Fruit fly (Drosophila melanogaster) whole organism, embryonic: ENCODE data around the gene stwl.

Source experiments
- Ada2b ChIP-seq: fragments of 200-800 bp; sonication (Bioruptor generic); IDR thresholded peaks from 2 replicates; pipeline ENCODE4 v1.3.6; 2022; ENCODE audit warnings: missing biosample characterization, missing genetic modification characterization
- BtbVII ChIP-seq: fragments of 200-800 bp; sonication (Bioruptor generic); optimal IDR thresholded peaks from 3 replicates; lab custom pipeline; 2017; ENCODE audit warnings: missing biosample characterization, mild to moderate bottlenecking, missing genetic modification characterization
- CG1024 ChIP-seq: fragments of 200-800 bp; sonication (Bioruptor generic); IDR thresholded peaks from 2 replicates; pipeline ENCODE4 v1.3.6; 2022; ENCODE audit warnings: missing biosample characterization, missing genetic modification characterization
- CG10321 ChIP-seq: fragments of 200-800 bp; sonication (Bioruptor generic); IDR thresholded peaks from 2 replicates; pipeline ENCODE4 v1.3.6; 2022; ENCODE audit warnings: missing biosample characterization, missing genetic modification characterization
- CG10565 ChIP-seq: fragments of 200-800 bp; sonication (Bioruptor generic); optimal IDR thresholded peaks from 3 replicates; lab custom pipeline; 2016; ENCODE audit warnings: missing biosample characterization, mild to moderate bottlenecking, missing genetic modification characterization
- CG12299 ChIP-seq: fragments of 200-800 bp; sonication (Bioruptor generic); optimal IDR thresholded peaks from 2 replicates; lab custom pipeline; 2018; ENCODE audit warnings: missing biosample characterization, mild to moderate bottlenecking, missing genetic modification characterization
- CG13287 ChIP-seq: fragments of 200-800 bp; sonication (Bioruptor generic); IDR thresholded peaks from 2 replicates; pipeline ENCODE4 v1.3.6; 2022; ENCODE audit warnings: missing biosample characterization, missing genetic modification characterization; ENCODE audit not compliant: partially characterized antibody
- CG13624 ChIP-seq: fragments of 200-800 bp; sonication (Bioruptor generic); optimal IDR thresholded peaks from 2 replicates; lab custom pipeline; 2016; ENCODE audit warnings: missing biosample characterization, missing genetic modification characterization
- CG1603 ChIP-seq: fragments of 200-800 bp; sonication (Bioruptor generic); optimal IDR thresholded peaks from 2 replicates; lab custom pipeline; 2019; ENCODE audit warnings: missing biosample characterization, mild to moderate bottlenecking, missing genetic modification characterization, moderate library complexity
- CG1647 ChIP-seq: fragments of 200-800 bp; sonication (Bioruptor generic); optimal IDR thresholded peaks from 3 replicates; lab custom pipeline; 2016; ENCODE audit warnings: missing biosample characterization, missing genetic modification characterization
- CG17802 ChIP-seq: fragments of 200-800 bp; sonication (Bioruptor generic); optimal IDR thresholded peaks from 2 replicates; lab custom pipeline; 2018; ENCODE audit warnings: missing biosample characterization, mild to moderate bottlenecking, missing genetic modification characterization, moderate library complexity
- CG17829 ChIP-seq: fragments of 200-800 bp; optimal IDR thresholded peaks from 2 replicates; lab custom pipeline; 2019; ENCODE audit warnings: missing biosample characterization, mild to moderate bottlenecking, missing genetic modification characterization, moderate library complexity
- CG2129 ChIP-seq: fragments of 200-800 bp; sonication (Bioruptor generic); IDR thresholded peaks from 2 replicates; pipeline ENCODE4 v1.3.6; 2022; ENCODE audit warnings: missing biosample characterization, missing genetic modification characterization; ENCODE audit not compliant: partially characterized antibody
- CG3163 ChIP-seq: fragments of 200-800 bp; sonication (Bioruptor generic); optimal IDR thresholded peaks from 3 replicates; lab custom pipeline; 2016; ENCODE audit warnings: missing biosample characterization, missing genetic modification characterization
- CG32767 ChIP-seq: fragments of 200-800 bp; sonication (Bioruptor generic); IDR thresholded peaks from 2 replicates; pipeline ENCODE4 v1.3.6; 2022; ENCODE audit warnings: missing biosample characterization, missing genetic modification characterization
- CG3281 ChIP-seq: fragments of 200-800 bp; sonication (Bioruptor generic); optimal IDR thresholded peaks from 3 replicates; lab custom pipeline; 2017; ENCODE audit warnings: missing biosample characterization, mild to moderate bottlenecking, missing genetic modification characterization
- CG3407 ChIP-seq: fragments of 200-800 bp; sonication (Bioruptor generic); optimal IDR thresholded peaks from 2 replicates; lab custom pipeline; 2018; ENCODE audit warnings: missing biosample characterization, mild to moderate bottlenecking, missing genetic modification characterization
- CG3847 ChIP-seq: fragments of 200-800 bp; sonication (Bioruptor generic); IDR thresholded peaks from 2 replicates; pipeline ENCODE4 v1.3.6; 2022; ENCODE audit warnings: missing biosample characterization, missing genetic modification characterization
- CTCF ChIP-seq: fragments of 200-800 bp; sonication (Bioruptor generic); optimal IDR thresholded peaks from 2 replicates; lab custom pipeline; 2017; ENCODE audit warnings: missing biosample characterization, mild to moderate bottlenecking, missing genetic modification characterization, moderate library complexity
- Elba2 ChIP-seq: fragments of 200-800 bp; sonication (Bioruptor generic); optimal IDR thresholded peaks from 3 replicates; lab custom pipeline; 2016; ENCODE audit warnings: missing biosample characterization, missing genetic modification characterization
- Ets97D ChIP-seq: fragments of 200-800 bp; sonication (Bioruptor generic); optimal IDR thresholded peaks from 3 replicates; lab custom pipeline; 2016; ENCODE audit warnings: missing biosample characterization, missing genetic modification characterization
- Kr ChIP-seq: fragments of 200-800 bp; sonication (Bioruptor generic); optimal IDR thresholded peaks from 2 replicates; lab custom pipeline; 2017; ENCODE audit warnings: missing biosample characterization, mild to moderate bottlenecking, missing genetic modification characterization
- Lim3 ChIP-seq: fragments of 200-800 bp; sonication (Bioruptor generic); IDR thresholded peaks from 2 replicates; pipeline ENCODE4 v1.3.6; 2022; ENCODE audit warnings: missing biosample characterization, missing genetic modification characterization
- Mes4 ChIP-seq: fragments of 200-800 bp; sonication (Bioruptor generic); optimal IDR thresholded peaks from 2 replicates; lab custom pipeline; 2016; ENCODE audit warnings: missing biosample characterization, missing genetic modification characterization
- Nf-YC ChIP-seq: fragments of 200-800 bp; optimal IDR thresholded peaks from 3 replicates; lab custom pipeline; 2019; ENCODE audit warnings: missing biosample characterization, mild to moderate bottlenecking, missing genetic modification characterization, moderate library complexity
- Oli ChIP-seq: fragments of 200-800 bp; sonication (Bioruptor generic); optimal IDR thresholded peaks from 2 replicates; lab custom pipeline; 2018; ENCODE audit warnings: missing biosample characterization, mild to moderate bottlenecking, missing genetic modification characterization, moderate library complexity
- Xbp1 ChIP-seq: fragments of 200-800 bp; sonication (Bioruptor generic); optimal IDR thresholded peaks from 3 replicates; lab custom pipeline; 2016; ENCODE audit warnings: missing biosample characterization, mild to moderate bottlenecking, missing genetic modification characterization
- Xrp1 ChIP-seq: fragments of 200-800 bp; sonication (Bioruptor generic); IDR thresholded peaks from 2 replicates; pipeline ENCODE4 v1.3.6; 2022; ENCODE audit warnings: missing biosample characterization, missing genetic modification characterization
- ab ChIP-seq: fragments of 200-800 bp; sonication (Bioruptor generic); optimal IDR thresholded peaks from 2 replicates; lab custom pipeline; 2016; ENCODE audit warnings: missing biosample characterization, missing genetic modification characterization
- aop ChIP-seq: fragments of 200-800 bp; sonication (Bioruptor generic); IDR thresholded peaks from 2 replicates; pipeline ENCODE4 v1.3.6; 2022; ENCODE audit warnings: missing biosample characterization, missing genetic modification characterization
- bbx ChIP-seq: fragments of 200-800 bp; sonication (Bioruptor generic); IDR thresholded peaks from 2 replicates; pipeline ENCODE4 v1.3.6; 2022; ENCODE audit warnings: missing biosample characterization, missing genetic modification characterization; ENCODE audit not compliant: partially characterized antibody
- bcd ChIP-seq: fragments of 200-800 bp; sonication (Bioruptor generic); optimal IDR thresholded peaks from 2 replicates; lab custom pipeline; 2017; ENCODE audit warnings: missing biosample characterization, mild to moderate bottlenecking, missing genetic modification characterization
- bsh ChIP-seq, 2 experiments: fragments of 200-800 bp; sonication (Bioruptor generic); optimal IDR thresholded peaks; 2 replicates each; lab custom pipeline; 2017 to 2018; ENCODE audit warnings: mild to moderate bottlenecking in 2 of 2, missing biosample characterization in 2 of 2, missing genetic modification characterization in 2 of 2, moderate library complexity in 1 of 2
- cato ChIP-seq: fragments of 200-800 bp; sonication (Bioruptor generic); optimal IDR thresholded peaks from 2 replicates; lab custom pipeline; 2016; ENCODE audit warnings: missing biosample characterization, missing genetic modification characterization, borderline replicate concordance
- ci ChIP-seq: fragments of 200-800 bp; sonication (Bioruptor generic); IDR thresholded peaks from 3 replicates; pipeline ENCODE4 v1.3.6; 2022; ENCODE audit warnings: missing biosample characterization, missing genetic modification characterization
- crp ChIP-seq, 2 experiments: fragments of 200-800 bp; sonication (Bioruptor generic); optimal IDR thresholded peaks; 2 replicates in 1 of 2; 3 replicates in 1 of 2; lab custom pipeline; 2017; ENCODE audit warnings: missing biosample characterization in 2 of 2, missing genetic modification characterization in 2 of 2, mild to moderate bottlenecking in 1 of 2, moderate library complexity in 1 of 2
- eve ChIP-seq, 2 experiments: fragments of >200 bp; optimal IDR thresholded peaks; 2 replicates each; lab custom pipeline; 2017; ENCODE audit warnings: missing biosample characterization in 2 of 2, missing genetic modification characterization in 2 of 2
- gfzf ChIP-seq: fragments of 200-800 bp; sonication (Bioruptor generic); optimal IDR thresholded peaks from 2 replicates; lab custom pipeline; 2016; ENCODE audit warnings: missing biosample characterization, mild to moderate bottlenecking, missing genetic modification characterization, moderate library complexity
- grau ChIP-seq: fragments of 200-800 bp; optimal IDR thresholded peaks from 3 replicates; lab custom pipeline; 2019; ENCODE audit warnings: missing biosample characterization, mild to moderate bottlenecking, missing genetic modification characterization, moderate library complexity
- gsb-n ChIP-seq: fragments of 200-800 bp; sonication (Bioruptor generic); optimal IDR thresholded peaks from 3 replicates; lab custom pipeline; 2018; ENCODE audit warnings: missing biosample characterization, mild to moderate bottlenecking, missing genetic modification characterization
- hbn ChIP-seq: fragments of 200-800 bp; sonication (Bioruptor generic); IDR thresholded peaks from 2 replicates; pipeline ENCODE4 v1.3.6; 2022; ENCODE audit warnings: missing biosample characterization, missing genetic modification characterization; ENCODE audit not compliant: partially characterized antibody
- kay ChIP-seq: fragments of 200-800 bp; sonication (Bioruptor generic); optimal IDR thresholded peaks from 2 replicates; lab custom pipeline; 2016; ENCODE audit warnings: missing biosample characterization, missing genetic modification characterization
- nerfin-1 ChIP-seq: fragments of 200-800 bp; sonication (Bioruptor generic); optimal IDR thresholded peaks from 3 replicates; lab custom pipeline; 2019; ENCODE audit warnings: missing biosample characterization, mild to moderate bottlenecking, missing genetic modification characterization, moderate library complexity
- pnt ChIP-seq: fragments of 200-800 bp; sonication (Bioruptor generic); optimal IDR thresholded peaks from 3 replicates; lab custom pipeline; 2016; ENCODE audit warnings: missing biosample characterization, missing genetic modification characterization
- shn ChIP-seq: fragments of 200-800 bp; sonication (Bioruptor generic); optimal IDR thresholded peaks from 3 replicates; lab custom pipeline; 2016; ENCODE audit warnings: missing biosample characterization, missing genetic modification characterization
- sima ChIP-seq: fragments of 200-800 bp; sonication (Bioruptor generic); optimal IDR thresholded peaks from 2 replicates; lab custom pipeline; 2016; ENCODE audit warnings: missing biosample characterization, missing genetic modification characterization
- slbo ChIP-seq: fragments of 200-800 bp; sonication (Bioruptor generic); IDR thresholded peaks from 2 replicates; pipeline ENCODE4 v1.3.6; 2022; ENCODE audit warnings: missing biosample characterization, missing genetic modification characterization
- sna ChIP-seq: fragments of 200-800 bp; sonication (Bioruptor generic); IDR thresholded peaks from 2 replicates; pipeline ENCODE4 v1.3.6; 2022; ENCODE audit warnings: missing biosample characterization, missing genetic modification characterization; ENCODE audit not compliant: partially characterized antibody
- sqz ChIP-seq: fragments of 200-800 bp; sonication (Bioruptor generic); optimal IDR thresholded peaks from 3 replicates; lab custom pipeline; 2018; ENCODE audit warnings: missing biosample characterization, mild to moderate bottlenecking, missing genetic modification characterization
- stwl ChIP-seq: fragments of 200-800 bp; sonication (Bioruptor generic); optimal IDR thresholded peaks from 3 replicates; lab custom pipeline; 2018; ENCODE audit warnings: missing biosample characterization, mild to moderate bottlenecking, missing genetic modification characterization, moderate library complexity
- vvl ChIP-seq: fragments of 200-800 bp; sonication (Bioruptor generic); IDR thresholded peaks from 2 replicates; pipeline ENCODE4 v1.3.6; 2022; ENCODE audit warnings: missing biosample characterization, missing genetic modification characterization
- zfh1 ChIP-seq: fragments of 200-800 bp; sonication (Bioruptor generic); IDR thresholded peaks from 3 replicates; pipeline ENCODE4 v1.3.6; 2022; ENCODE audit warnings: missing biosample characterization, missing genetic modification characterization

stwl gene

dm6 chr3L:14410892-14411291 is 1.2 kb upstream of the stwl start (continued):
- TF ChIP-seq crp (GFP tag; optimal IDR thresholded peaks at IDR 0.05; lab: Kevin White, UChicago) (peak; percentile 5 to 83), CG32767 (GFP tag; lab: Robert Waterston, UW) (no peak), CG2129 (GFP tag; lab: Robert Waterston, UW) (no peak), CG3847 (GFP tag; lab: Robert Waterston, UW) (no peak), CG1647 (GFP tag; lab: Kevin White, UChicago) (no peak), grau (tag; lab: Kevin White, UChicago) (peak; percentile 35), CG3407 (no peak), pnt (GFP tag; lab: Kevin White, UChicago) (no peak), slbo (GFP tag; lab: Robert Waterston, UW) (peak; percentile 39; the same call in 1 of the 2 replicates), zfh1 (GFP tag; lab: Robert Waterston, UW) (peak; percentile 74), ab (GFP tag; lab: Kevin White, UChicago) (no peak), shn (GFP tag; lab: Kevin White, UChicago) (no peak), gsb-n (tag; lab: Kevin White, UChicago) (peak; percentile 69), stwl (tag; lab: Kevin White, UChicago) (peak; percentile 73), CTCF (GFP tag; lab: Kevin White, UChicago) (no peak), hbn (GFP tag; lab: Robert Waterston, UW) (no peak), Nf-YC (tag; lab: Kevin White, UChicago) (no peak), CG3281 (GFP tag; lab: Kevin White, UChicago) (no peak), cato (GFP tag; lab: Kevin White, UChicago) (no peak), BtbVII (GFP tag; lab: Kevin White, UChicago) (no peak), ci (GFP tag; lab: Robert Waterston, UW) (peak; percentile 72), Mes4 (GFP tag; lab: Kevin White, UChicago) (no peak), bcd (GFP tag; lab: Kevin White, UChicago) (peak; percentile 18), Xbp1 (GFP tag; lab: Kevin White, UChicago) (peak; percentile 12), sqz (GFP tag; lab: Kevin White, UChicago) (no peak), CG17829 (tag; lab: Kevin White, UChicago) (peak; percentile 37), Kr (no peak), bsh (GFP tag; optimal IDR thresholded peaks at IDR 0.05; lab: Kevin White, UChicago) (peak; percentile 51 to 66), CG10565 (GFP tag; lab: Kevin White, UChicago) (no peak), CG10321 (no peak), CG12299 (tag; lab: Kevin White, UChicago) (no peak), CG3163 (GFP tag; lab: Kevin White, UChicago) (no peak), vvl (GFP tag; lab: Robert Waterston, UW) (no peak), aop (GFP tag; lab: Robert Waterston, UW) (no peak), CG13287 (GFP tag; lab: Robert Waterston, UW) (no peak), nerfin-1 (tag; lab: Kevin White, UChicago) (no peak), bbx (no peak), Ada2b (no peak), CG13624 (GFP tag; lab: Kevin White, UChicago) (no peak), CG1024 (GFP tag; lab: Robert Waterston, UW) (peak; percentile 38; the same call in 1 of the 2 replicates), sna (GFP tag; lab: Robert Waterston, UW) (no peak), CG1603 (tag; lab: Kevin White, UChicago) (no peak), CG17802 (tag; lab: Kevin White, UChicago) (no peak), eve (GFP tag; optimal IDR thresholded peaks at IDR 0.05; lab: Kevin White, UChicago) (no peak), kay (GFP tag; lab: Kevin White, UChicago) (no peak), sima (GFP tag; lab: Kevin White, UChicago) (no peak), Elba2 (GFP tag; lab: Kevin White, UChicago) (no peak), Lim3 (GFP tag; lab: Robert Waterston, UW) (no peak), Xrp1 (GFP tag; lab: Robert Waterston, UW) (peak; percentile 74), Ets97D (GFP tag; lab: Kevin White, UChicago) (no peak), Oli (tag; lab: Kevin White, UChicago) (peak; percentile 23), gfzf (GFP tag; lab: Kevin White, UChicago) (no peak)
